Worm (Caenorhabditis elegans) whole organism, late embryonic: ENCODE measurements around the gene F56A11.6.

ENCODE experiments used
- C08G9.2 ChIP-seq: sonication (generic microtip); optimal IDR thresholded peaks from 2 replicates; lab custom pipeline; 2016; ENCODE audit warnings: mild to moderate bottlenecking, missing genetic modification characterization, moderate library complexity, missing compliant biosample characterization
- F13H6.1 ChIP-seq: sonication (generic microtip); optimal IDR thresholded peaks from 2 replicates; lab custom pipeline; 2016; ENCODE audit warnings: missing genetic modification characterization, missing compliant biosample characterization
- K02D7.2 ChIP-seq: sonication (generic microtip); optimal IDR thresholded peaks from 2 replicates; lab custom pipeline; 2017; ENCODE audit warnings: mild to moderate bottlenecking, missing genetic modification characterization, missing compliant biosample characterization
- ahr-1 ChIP-seq: sonication (generic microtip); optimal IDR thresholded peaks from 2 replicates; lab custom pipeline; 2016; ENCODE audit warnings: missing genetic modification characterization, missing compliant biosample characterization
- ceh-14 ChIP-seq: sonication (generic microtip); optimal IDR thresholded peaks from 2 replicates; lab custom pipeline; 2016; ENCODE audit warnings: missing genotype, missing genetic modification characterization, missing compliant biosample characterization
- ceh-22 ChIP-seq: sonication (generic microtip); optimal IDR thresholded peaks from 2 replicates; lab custom pipeline; 2017; ENCODE audit warnings: missing biosample characterization, missing genetic modification characterization
- ceh-24 ChIP-seq: sonication (generic microtip); optimal IDR thresholded peaks from 2 replicates; lab custom pipeline; 2016; ENCODE audit warnings: mild to moderate bottlenecking, missing genetic modification characterization, missing compliant biosample characterization
- ceh-31 ChIP-seq: sonication (generic microtip); optimal IDR thresholded peaks from 2 replicates; lab custom pipeline; 2016; ENCODE audit warnings: missing genetic modification characterization, missing compliant biosample characterization
- ceh-34 ChIP-seq: sonication (generic microtip); optimal IDR thresholded peaks from 2 replicates; lab custom pipeline; 2016; ENCODE audit warnings: mild to moderate bottlenecking, missing genetic modification characterization, missing compliant biosample characterization
- ceh-45 ChIP-seq: fragments of 200-800 bp; sonication (Bioruptor generic); IDR thresholded peaks from 2 replicates; pipeline ENCODE4 v1.3.6; 2022; ENCODE audit warnings: missing genetic modification reagents, missing genetic modification characterization, missing compliant biosample characterization
- ceh-9 ChIP-seq: sonication (generic microtip); optimal IDR thresholded peaks from 2 replicates; lab custom pipeline; 2016; ENCODE audit warnings: mild to moderate bottlenecking, missing genetic modification characterization, inconsistent platforms, missing compliant biosample characterization
- dve-1 ChIP-seq: sonication (generic microtip); optimal IDR thresholded peaks from 2 replicates; lab custom pipeline; 2017; ENCODE audit warnings: antibody characterized with exemption, mild to moderate bottlenecking, missing genetic modification characterization, missing compliant biosample characterization
- elt-2 ChIP-seq: sonication (generic microtip); optimal IDR thresholded peaks from 2 replicates; lab custom pipeline; 2016; ENCODE audit warnings: missing genetic modification reagents, missing genetic modification characterization, missing compliant biosample characterization
- elt-4 ChIP-seq: sonication (generic microtip); optimal IDR thresholded peaks from 2 replicates; lab custom pipeline; 2016; ENCODE audit warnings: missing genetic modification characterization, missing compliant biosample characterization
- hlh-13 ChIP-seq: fragments of 200-800 bp; sonication (Bioruptor generic); optimal IDR thresholded peaks from 2 replicates; lab custom pipeline; 2018; ENCODE audit warnings: mild to moderate bottlenecking, missing genetic modification characterization, missing compliant biosample characterization
- hlh-6 ChIP-seq: sonication (generic microtip); optimal IDR thresholded peaks from 2 replicates; lab custom pipeline; 2016; ENCODE audit warnings: missing genotype, missing genetic modification characterization, missing compliant biosample characterization
- mec-3 ChIP-seq: sonication (generic microtip); optimal IDR thresholded peaks from 2 replicates; lab custom pipeline; 2016; ENCODE audit warnings: borderline replicate concordance, missing genetic modification characterization, missing compliant biosample characterization
- pag-3 ChIP-seq: sonication (generic microtip); optimal IDR thresholded peaks from 2 replicates; lab custom pipeline; 2016; ENCODE audit warnings: missing compliant biosample characterization, missing genetic modification characterization, borderline replicate concordance
- pax-1 ChIP-seq: fragments of 150-350 bp; optimal IDR thresholded peaks from 2 replicates; lab custom pipeline; 2014; ENCODE audit warnings: missing biosample characterization, missing genetic modification characterization
- rnt-1 ChIP-seq: sonication (generic microtip); optimal IDR thresholded peaks from 2 replicates; lab custom pipeline; 2016; ENCODE audit warnings: missing genetic modification characterization, missing compliant biosample characterization
- sox-2 ChIP-seq: fragments of 200-800 bp; sonication (Bioruptor generic); IDR thresholded peaks from 2 replicates; pipeline ENCODE4 v1.3.6; 2022; ENCODE audit warnings: missing genetic modification reagents, missing genetic modification characterization, missing compliant biosample characterization
- unc-42 ChIP-seq: sonication (generic microtip); optimal IDR thresholded peaks from 2 replicates; lab custom pipeline; 2016; ENCODE audit warnings: missing genotype, missing genetic modification characterization, missing compliant biosample characterization
- unc-55 ChIP-seq: sonication (generic microtip); optimal IDR thresholded peaks from 2 replicates; lab custom pipeline; 2017; ENCODE audit warnings: missing biosample characterization, missing genetic modification reagents, missing genetic modification characterization
- ztf-16 ChIP-seq: sonication (generic microtip); optimal IDR thresholded peaks from 2 replicates; lab custom pipeline; 2017; ENCODE audit warnings: missing genetic modification characterization, missing compliant biosample characterization

Gene F56A11.6

DNA sequence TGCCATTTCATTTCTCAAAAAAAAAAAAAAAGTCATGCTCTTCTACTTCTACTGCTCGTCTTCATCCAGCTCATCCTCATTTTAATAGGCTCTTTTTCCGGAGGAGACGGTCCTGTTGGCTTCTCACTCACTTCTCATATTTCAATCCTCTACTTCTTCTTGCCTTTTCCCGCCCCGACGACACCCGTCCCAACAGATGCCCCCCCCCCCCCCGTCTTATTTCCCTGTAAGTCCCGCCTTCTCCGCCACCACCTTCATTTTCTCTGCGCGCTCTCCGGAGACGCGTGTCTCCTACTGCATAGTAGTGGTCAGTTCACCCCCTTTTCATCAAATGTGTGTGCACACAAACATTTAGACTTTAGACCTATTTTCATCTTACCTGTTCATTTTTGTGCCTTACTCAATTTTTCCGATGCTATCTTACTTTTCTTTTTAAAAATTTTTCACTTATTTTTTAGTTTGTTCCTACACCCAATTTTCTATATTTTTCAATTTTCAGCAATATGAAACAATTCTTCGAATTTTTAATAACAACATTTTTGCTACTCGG, 23.2 kb downstream of the F56A11.6 start, which contains the start of gene efn-4:
Gene efn-4, plus strand, starts transcription at position 500 of the 550 bp plus-strand sequence.
- TF ChIP-seq unc-42 (no peak), ceh-9 (tag; lab: Kevin White, UChicago) (no peak), hlh-6 (tag; lab: Kevin White, UChicago) (no peak), elt-4 (tag; lab: Kevin White, UChicago) (no peak), ceh-31 (tag; lab: Kevin White, UChicago) (no peak), ceh-14 (tag; lab: Kevin White, UChicago) (no peak)

DNA sequence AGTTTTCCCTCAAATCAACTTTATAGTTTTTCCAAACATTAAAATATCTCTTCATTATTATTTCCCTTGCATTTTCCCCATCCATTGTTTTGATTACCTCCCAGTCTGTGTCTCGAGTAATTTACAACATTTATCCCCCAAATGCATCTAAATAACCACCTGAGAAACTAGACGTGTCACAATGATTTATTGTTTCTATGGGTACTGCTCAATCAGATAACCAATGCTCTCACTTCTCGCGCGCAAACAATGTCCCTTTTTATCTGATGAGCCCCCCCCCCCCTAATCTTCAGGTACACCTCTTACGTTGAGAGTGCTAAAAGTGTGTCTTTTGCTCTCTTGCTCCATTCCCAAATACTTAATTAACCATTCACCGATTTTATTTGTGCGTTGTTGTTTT, 28.0 kb downstream of the F56A11.6 start:
- TF ChIP-seq elt-4 (tag; lab: Kevin White, UChicago) (no peak), pag-3 (tag; lab: Kevin White, UChicago) (no peak), dve-1 (tag; lab: Kevin White, UChicago) (no peak), ceh-22 (tag; lab: Kevin White, UChicago) (no peak), C08G9.2 (tag; lab: Kevin White, UChicago) (no peak), unc-55 (GFP tag; lab: Kevin White, UChicago) (peak; percentile 38), K02D7.2 (no peak)
- TF ChIP-seq, all 69 proteins: peak for 1

ce11 chrIV:551923-552322, 30.1 kb downstream of the F56A11.6 start:
- TF ChIP-seq sox-2 (GFP tag; lab: Robert Waterston, UW) (no peak), dve-1 (tag; lab: Kevin White, UChicago) (peak; percentile 12), elt-2 (peak; percentile 98)

ce11 chrIV:548000-548399, 34.0 kb downstream of the F56A11.6 start, which contains the start of gene F56A11.4:
TSS of gene F56A11.4 (plus strand) at chrIV:548300.
- TF ChIP-seq elt-2 = no peak
- no peak for TF ChIP-seq ceh-24 (tag; lab: Kevin White, UChicago)

DNA sequence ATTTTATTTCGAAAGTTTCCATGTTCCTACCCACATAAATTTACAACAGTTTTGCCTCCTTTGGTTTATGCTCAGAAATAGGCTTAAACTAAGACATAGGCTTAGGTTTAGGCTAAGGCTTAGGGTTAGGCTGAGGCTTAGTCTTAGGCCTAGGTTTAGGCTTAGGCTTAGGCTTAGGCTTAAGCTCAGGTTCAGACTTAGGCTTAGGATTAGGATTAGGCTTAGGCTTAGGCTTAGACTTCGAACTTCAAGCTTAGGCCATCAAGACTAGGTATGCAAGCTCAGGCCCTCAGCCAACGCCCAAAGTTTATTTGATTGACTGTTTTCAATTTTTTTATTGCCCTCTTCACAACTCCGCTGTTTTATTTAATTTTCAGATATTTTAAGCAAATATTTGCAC, 36.2 kb downstream of the F56A11.6 start:
- TF ChIP-seq elt-2 = no peak
- no peak for TF ChIP-seq ceh-24 (tag; lab: Kevin White, UChicago)
- peak; percentile 59 for TF ChIP-seq dve-1 (tag; lab: Kevin White, UChicago)

DNA sequence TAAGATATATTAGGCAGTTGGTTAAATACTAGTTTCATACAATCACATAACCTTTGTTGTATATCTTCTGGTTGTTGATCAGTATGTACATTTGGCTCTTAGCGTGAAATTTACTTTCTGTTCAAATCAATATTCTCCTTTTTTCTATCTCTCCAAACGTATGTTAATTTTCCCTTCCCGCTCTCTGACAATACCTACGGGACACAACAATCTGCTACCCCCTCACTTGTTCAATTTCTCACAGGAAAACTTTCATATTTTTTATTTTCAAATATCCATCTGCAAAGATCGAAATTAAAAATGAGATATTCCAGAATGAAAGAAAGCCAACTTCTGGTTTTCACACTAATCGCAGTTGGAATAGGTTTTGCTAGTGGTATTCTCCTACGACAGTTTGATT, 50.2 kb downstream of the F56A11.6 start, which contains the start of gene glt-7:
Gene glt-7, plus strand, starts transcription at position 301 of the 400 bp plus-strand sequence.
- TF ChIP-seq ceh-34 (tag; lab: Kevin White, UChicago) (no peak), pax-1 (no peak), rnt-1 (tag; lab: Kevin White, UChicago) (no peak), mec-3 (tag; lab: Kevin White, UChicago) (no peak), ceh-45 (GFP tag; lab: Robert Waterston, UW) (no peak), ahr-1 (tag; lab: Kevin White, UChicago) (no peak), F13H6.1 (no peak), ceh-22 (tag; lab: Kevin White, UChicago) (no peak), ztf-16 (tag; lab: Kevin White, UChicago) (no peak), hlh-13 (GFP tag; lab: Kevin White, UChicago) (no peak)
